Worm (Caenorhabditis elegans) whole organism, L4/young adult: Measurements from ENCODE around the gene K02E2.11.

Experiments
- W03F9.2 ChIP-seq: fragments of 150-350 bp; optimal IDR thresholded peaks from 2 replicates; lab custom pipeline; 2014; ENCODE audit warnings: missing biosample characterization, missing genetic modification characterization
- dao-5 ChIP-seq: sonication (generic microtip); optimal IDR thresholded peaks from 2 replicates; lab custom pipeline; 2016; ENCODE audit warnings: missing genotype, missing genetic modification characterization, moderate library complexity, missing compliant biosample characterization
- him-1 ChIP-seq: sonication (generic microtip); optimal IDR thresholded peaks from 2 replicates; lab custom pipeline; 2016; ENCODE audit warnings: missing genotype, missing genetic modification reagents, missing genetic modification characterization, missing compliant biosample characterization

- TF ChIP-seq dao-5, result no peak
- no peak for TF ChIP-seq him-1 (tag; lab: Kevin White, UChicago)
- no peak for TF ChIP-seq W03F9.2 (tag; lab: Kevin White, UChicago)
Observed at ce11 chrV:20425183-20425400, 42.0 kb downstream of the K02E2.11 start, which contains the start of the genes fce-2 and F48F5.8.
